Fruit fly (Drosophila melanogaster): Measurements from ENCODE around the gene Nemp.
A peak's percentile ranks its signal among the peaks of the same experiment; 100 is the strongest.

Nemp gene

dm6 chrX:16670691-16671481, 16.1 kb upstream of the Nemp start:
- no peak for TF ChIP-seq slou (GFP tag; optimal IDR thresholded peaks at IDR 0.05)
- TF ChIP-seq disco-r (GFP tag; optimal IDR thresholded peaks at IDR 0.05) = no peak
- TF ChIP-seq h (optimal IDR thresholded peaks at IDR 0.05) = no peak
- TF ChIP-seq E2f2 (GFP tag; IDR thresholded peaks at IDR 0.05) = no peak
- TF ChIP-seq CG10366 (GFP tag; IDR thresholded peaks at IDR 0.05) = no peak
- TF ChIP-seq CG9727 (GFP tag; optimal IDR thresholded peaks at IDR 0.05) = no peak
- peak; percentile 32; the same call in 1 of the 2 replicates for TF ChIP-seq ranshi (GFP tag; IDR thresholded peaks at IDR 0.05)
- TF ChIP-seq Pdp1 (GFP tag; optimal IDR thresholded peaks at IDR 0.05) = no peak
- TF ChIP-seq CG2875 (GFP tag; optimal IDR thresholded peaks at IDR 0.05) = no peak
- no peak for TF ChIP-seq NC2β (GFP tag; optimal IDR thresholded peaks at IDR 0.05)
- peak in 1 of 2 experiments; percentile 49 for TF ChIP-seq Hr51 (GFP tag; optimal IDR thresholded peaks at IDR 0.05)
- no peak for TF ChIP-seq Hr39 (optimal IDR thresholded peaks at IDR 0.05)
- no peak for TF ChIP-seq tna (GFP tag; IDR thresholded peaks at IDR 0.05; ENCODE audit: partially characterized antibody)
- TF ChIP-seq CG6272 (GFP tag; IDR thresholded peaks at IDR 0.05) = no peak
- TF ChIP-seq Eip74EF (GFP tag; optimal IDR thresholded peaks at IDR 0.05) = peak in 1 of 2 experiments; percentile 10
- no peak for TF ChIP-seq Opbp (GFP tag; IDR thresholded peaks at IDR 0.05; ENCODE audit: partially characterized antibody)
- no peak for TF ChIP-seq CG14014 (GFP tag; IDR thresholded peaks at IDR 0.05)
- TF ChIP-seq CG4424 (GFP tag; optimal IDR thresholded peaks at IDR 0.05) = no peak
- no peak for TF ChIP-seq CG17568 (GFP tag; optimal IDR thresholded peaks at IDR 0.05)
- 0 out of 3 replicates have a peak, but pooled peaks have one; percentile 12 for TF ChIP-seq CG34224 (GFP tag; IDR thresholded peaks at IDR 0.05; ENCODE audit: partially characterized antibody)
- no peak for TF ChIP-seq CG1233 (GFP tag; optimal IDR thresholded peaks at IDR 0.05)
- TF ChIP-seq Scr (GFP tag; IDR thresholded peaks at IDR 0.05; ENCODE audit: partially characterized antibody) = no peak
- 0 out of 3 replicates have a peak, but pooled peaks have one; percentile 36 for TF ChIP-seq dysf (GFP tag; IDR thresholded peaks at IDR 0.05)
- TF ChIP-seq zfh2 (GFP tag; optimal IDR thresholded peaks at IDR 0.05) = peak; percentile 38
- no peak for TF ChIP-seq stc (GFP tag; IDR thresholded peaks at IDR 0.05)
- TF ChIP-seq Rfx (GFP tag; IDR thresholded peaks at IDR 0.05) = peak; percentile 54; the same call in 1 of the 2 replicates
- TF ChIP-seq dan (GFP tag; IDR thresholded peaks at IDR 0.05) = no peak
- TF ChIP-seq Med (GFP tag) = peak; percentile 87
- peak; percentile 37; the same call in 1 of the 2 replicates for TF ChIP-seq CG32532 (GFP tag; IDR thresholded peaks at IDR 0.05)
- no peak for TF ChIP-seq CG13123 (GFP tag; optimal IDR thresholded peaks at IDR 0.05)
- TF ChIP-seq unc-4 (GFP tag; IDR thresholded peaks at IDR 0.05; ENCODE audit: partially characterized antibody) = no peak
- TF ChIP-seq dimm (GFP tag; IDR thresholded peaks at IDR 0.05) = no peak
- TF ChIP-seq sim (GFP tag; IDR thresholded peaks at IDR 0.05) = no peak
- peak; percentile 8 for TF ChIP-seq Dip3 (GFP tag; optimal IDR thresholded peaks at IDR 0.05)
- no peak for TF ChIP-seq fd96Cb (tag; optimal IDR thresholded peaks at IDR 0.05)
- no peak for TF ChIP-seq zfh1 (GFP tag; IDR thresholded peaks at IDR 0.05)
- no peak for TF ChIP-seq Bgb (GFP tag; IDR thresholded peaks at IDR 0.05; ENCODE audit: partially characterized antibody)
- no peak for TF ChIP-seq CG31224 (GFP tag; IDR thresholded peaks at IDR 0.05)
- TF ChIP-seq slp2 (GFP tag; optimal IDR thresholded peaks at IDR 0.05) = no peak
- no peak for TF ChIP-seq Awh (GFP tag; IDR thresholded peaks at IDR 0.05)
- peak; percentile 4 for TF ChIP-seq sd (tag; optimal IDR thresholded peaks at IDR 0.05)
- no peak for TF ChIP-seq Aef1 (GFP tag; IDR thresholded peaks at IDR 0.05)
- no peak for TF ChIP-seq tap (tag; optimal IDR thresholded peaks at IDR 0.05)
- TF ChIP-seq YL-1 (GFP tag; optimal IDR thresholded peaks at IDR 0.05) = no peak
- TF ChIP-seq Ada2b (GFP tag; IDR thresholded peaks at IDR 0.05) = 0 out of 2 replicates have a peak, but pooled peaks have one; percentile 25
- no peak for TF ChIP-seq CG6765 (GFP tag; optimal IDR thresholded peaks at IDR 0.05)
- TF ChIP-seq CG33557 (GFP tag; optimal IDR thresholded peaks at IDR 0.05) = no peak
- TF ChIP-seq CG12659 (GFP tag; optimal IDR thresholded peaks at IDR 0.05) = no peak
- TF ChIP-seq lab (GFP tag; optimal IDR thresholded peaks at IDR 0.05) = peak; percentile 38

Measured in whole organism, embryonic.